Worm (Caenorhabditis elegans): ENCODE measurements around the gene R03D7.8.

R03D7.8 gene

ce11 chrII:10959138-10959537, 2.4 kb upstream of the R03D7.8 start:
- TF ChIP-seq mdl-1 (tag; optimal IDR thresholded peaks at IDR 0.05): no peak
- TF ChIP-seq aha-1 (tag): peak; percentile 67
- TF ChIP-seq ceh-20 (GFP tag; IDR thresholded peaks at IDR 0.05): 0 out of 2 replicates have a peak, but pooled peaks have one; percentile 23
- TF ChIP-seq dve-1 (tag; optimal IDR thresholded peaks at IDR 0.05; ENCODE audit: insufficient read depth): no peak

- TF ChIP-seq set-16 (GFP tag; IDR thresholded peaks at IDR 0.05) (no peak), madf-5 (GFP tag; IDR thresholded peaks at IDR 0.05) (no peak), lir-3 (tag; optimal IDR thresholded peaks at IDR 0.05) (no peak), arid-1 (GFP tag; conservative IDR thresholded peaks at IDR 0.05) (no peak), nhr-237 (tag; optimal IDR thresholded peaks at IDR 0.05) (no peak), lin-38 (GFP tag; IDR thresholded peaks at IDR 0.05) (no peak), nhr-6 (tag; optimal IDR thresholded peaks at IDR 0.05) (no peak), nhr-77 (tag; optimal IDR thresholded peaks at IDR 0.05) (no peak), unc-62 (GFP tag; optimal IDR thresholded peaks at IDR 0.05 in 1 of 2) (peak in 1 of 2 experiments; percentile 95), unc-62 (tag; optimal IDR thresholded peaks at IDR 0.05) (no peak), tag-97 (GFP tag; IDR thresholded peaks at IDR 0.05) (no peak), F10B5.3 (tag; optimal IDR thresholded peaks at IDR 0.05) (no peak), ceh-28 (tag; optimal IDR thresholded peaks at IDR 0.05) (no peak), nhr-102 (tag; optimal IDR thresholded peaks at IDR 0.05) (no peak), egl-27 (tag; optimal IDR thresholded peaks at IDR 0.05) (no peak), ZK546.5 (tag; optimal IDR thresholded peaks at IDR 0.05) (no peak), aha-1 (tag) (peak; percentile 36)
These were observed 1.6 kb downstream of the R03D7.8 start for ce11 chrII:10955114-10955513.

ce11 chrII:10953065-10953464, 3.6 kb downstream of the R03D7.8 start, which contains the start of gene nos-1:
TSS of gene nos-1 (minus strand) at chrII:10953165.
- TF ChIP-seq ZK337.2 (GFP tag; IDR thresholded peaks at IDR 0.05): no peak
- no peak for TF ChIP-seq egl-43 (GFP tag; IDR thresholded peaks at IDR 0.05)
- no peak for TF ChIP-seq T20F7.1 (GFP tag; optimal IDR thresholded peaks at IDR 0.05)

DNA sequence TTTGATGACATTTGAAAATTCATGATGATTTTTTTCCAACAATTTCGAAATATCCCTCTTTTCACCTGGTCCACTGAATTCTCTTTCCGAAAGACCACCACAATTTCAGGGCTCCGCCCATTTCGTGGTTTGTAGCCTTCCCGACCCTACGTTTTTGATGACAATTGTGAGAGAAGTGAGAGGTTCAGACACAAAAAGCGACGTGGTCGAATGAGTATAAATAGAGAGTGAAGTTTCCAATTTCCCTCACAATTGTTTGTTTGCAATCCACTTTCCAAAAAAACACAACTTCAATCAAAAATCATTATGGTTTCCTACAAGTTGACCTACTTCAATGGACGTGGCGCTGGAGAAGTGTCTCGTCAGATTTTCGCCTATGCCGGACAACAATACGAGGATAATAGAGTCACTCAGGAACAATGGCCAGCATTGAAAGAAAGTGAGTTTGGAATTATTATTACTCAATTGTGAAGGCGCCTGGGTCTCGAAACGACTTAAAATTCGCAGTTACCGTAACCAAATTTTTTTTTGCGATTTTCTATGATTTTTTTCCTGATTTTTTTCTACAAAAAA, 6.5 kb downstream of the R03D7.8 start, which contains the start of gene gst-5:
Gene gst-5, plus strand, starts transcription at position 246 of the 573 bp plus-strand sequence.
- no peak for TF ChIP-seq ceh-32 (tag; optimal IDR thresholded peaks at IDR 0.05; ENCODE audit: poor library complexity)
- TF ChIP-seq unc-62 (GFP tag; optimal IDR thresholded peaks at IDR 0.05 in 1 of 2): peak in 1 of 2 experiments; percentile 31
- no peak for TF ChIP-seq unc-62 (tag; optimal IDR thresholded peaks at IDR 0.05)
- TF ChIP-seq mxl-3 (GFP tag; optimal IDR thresholded peaks at IDR 0.05): peak; percentile 92
- TF ChIP-seq nhr-77 (tag; optimal IDR thresholded peaks at IDR 0.05): peak; percentile 1
- 0 out of 2 replicates have a peak, but pooled peaks have one; percentile 11 for TF ChIP-seq pha-4 (GFP tag; IDR thresholded peaks at IDR 0.05)
- no peak for TF ChIP-seq pha-4 (tag; optimal IDR thresholded peaks at IDR 0.05)
- peak; percentile 31; the same call in 1 of the 2 replicates for TF ChIP-seq hmg-1.1 (GFP tag; IDR thresholded peaks at IDR 0.05)
- TF ChIP-seq nhr-102 (tag; optimal IDR thresholded peaks at IDR 0.05): peak; percentile 55
- peak; percentile 24; the same call in 1 of the 2 replicates for TF ChIP-seq dmd-6 (GFP tag; IDR thresholded peaks at IDR 0.05)
- peak; percentile 38 for TF ChIP-seq pqm-1 (tag; optimal IDR thresholded peaks at IDR 0.05)
- TF ChIP-seq egl-43 (GFP tag; IDR thresholded peaks at IDR 0.05): no peak
- TF ChIP-seq dmd-9 (GFP tag; IDR thresholded peaks at IDR 0.05): no peak
- no peak for TF ChIP-seq daf-16 (GFP tag; optimal IDR thresholded peaks at IDR 0.05)
- TF ChIP-seq daf-16 (tag; optimal IDR thresholded peaks at IDR 0.05): peak; percentile 68
- peak; percentile 37 for TF ChIP-seq hlh-11 (tag; optimal IDR thresholded peaks at IDR 0.05)
- no peak for TF ChIP-seq ceh-62 (tag; optimal IDR thresholded peaks at IDR 0.05)
- TF ChIP-seq lin-13 (GFP tag; optimal IDR thresholded peaks at IDR 0.05): no peak
- TF ChIP-seq nhr-11 (tag; optimal IDR thresholded peaks at IDR 0.05): peak; percentile 58
- peak; percentile 98 for TF ChIP-seq nhr-28 (tag; optimal IDR thresholded peaks at IDR 0.05)

Data from whole organism, L4 larva.